Worm (Caenorhabditis elegans) whole organism, mixed stage, embryonic: ENCODE data around the gene nep-21.

ENCODE experiments used
- bed-3 ChIP-seq: fragments of 200-800 bp; sonication (Bioruptor generic); optimal IDR thresholded peaks from 3 replicates; lab custom pipeline; 2018; ENCODE audit warnings: mild to moderate bottlenecking, missing genetic modification characterization, moderate library complexity, missing compliant biosample characterization
- blmp-1 ChIP-seq: fragments of 150-350 bp; optimal IDR thresholded peaks from 2 replicates; lab custom pipeline; 2014; ENCODE audit warnings: missing biosample characterization, missing genetic modification characterization
- ceh-83 ChIP-seq: fragments of 200-800 bp; sonication (Bioruptor generic); optimal IDR thresholded peaks from 2 replicates; lab custom pipeline; 2018; ENCODE audit warnings: mild to moderate bottlenecking, missing genetic modification characterization, missing compliant biosample characterization
- ces-1 ChIP-seq: fragments of 150-350 bp; optimal IDR thresholded peaks from 2 replicates; lab custom pipeline; 2014; ENCODE audit warnings: missing biosample characterization, missing genetic modification reagents, missing genetic modification characterization
- cnd-1 ChIP-seq: fragments of 200-800 bp; sonication (Bioruptor generic); optimal IDR thresholded peaks from 2 replicates; lab custom pipeline; 2018; ENCODE audit warnings: mild to moderate bottlenecking, missing genetic modification characterization, missing compliant biosample characterization
- drap-1 ChIP-seq: fragments of 200-800 bp; sonication (Bioruptor generic); optimal IDR thresholded peaks from 3 replicates; lab custom pipeline; 2018; ENCODE audit warnings: mild to moderate bottlenecking, missing genetic modification characterization, missing compliant biosample characterization
- elt-1 ChIP-seq: sonication (generic microtip); optimal IDR thresholded peaks from 2 replicates; lab custom pipeline; 2017; ENCODE audit warnings: missing genetic modification characterization, mild to moderate bottlenecking, missing compliant biosample characterization, antibody characterized with exemption, moderate library complexity, borderline replicate concordance; ENCODE audit not compliant: insufficient read depth
- elt-3 ChIP-seq: fragments of 150-350 bp; optimal IDR thresholded peaks from 2 replicates; lab custom pipeline; 2014; ENCODE audit warnings: missing biosample characterization, missing genetic modification characterization
- flh-1 ChIP-seq: fragments of 200-800 bp; sonication (Bioruptor generic); optimal IDR thresholded peaks from 2 replicates; lab custom pipeline; 2018; ENCODE audit warnings: mild to moderate bottlenecking, missing genetic modification characterization, moderate library complexity, missing compliant biosample characterization
- ham-2 ChIP-seq: fragments of 200-800 bp; sonication (Bioruptor generic); optimal IDR thresholded peaks from 2 replicates; lab custom pipeline; 2018; ENCODE audit warnings: mild to moderate bottlenecking, missing genetic modification characterization, missing compliant biosample characterization
- hlh-1 ChIP-seq: fragments of 150-350 bp; optimal IDR thresholded peaks from 2 replicates; lab custom pipeline; 2014; ENCODE audit warnings: missing biosample characterization, missing genetic modification reagents, missing genetic modification characterization
- lin-32 ChIP-seq: fragments of 200-800 bp; sonication (Bioruptor generic); optimal IDR thresholded peaks from 2 replicates; lab custom pipeline; 2018; ENCODE audit warnings: mild to moderate bottlenecking, missing genetic modification characterization, missing compliant biosample characterization
- lsy-2 ChIP-seq: fragments of 150-350 bp; optimal IDR thresholded peaks from 2 replicates; lab custom pipeline; 2014; ENCODE audit warnings: missing biosample characterization, missing genetic modification characterization
- mab-5 ChIP-seq: fragments of 150-350 bp; optimal IDR thresholded peaks from 2 replicates; lab custom pipeline; 2014; ENCODE audit warnings: missing biosample characterization, missing genetic modification characterization
- mep-1 ChIP-seq: fragments of 150-350 bp; optimal IDR thresholded peaks from 2 replicates; lab custom pipeline; 2017; ENCODE audit warnings: missing biosample characterization, missing genetic modification reagents, missing genetic modification characterization, inconsistent platforms
- mls-2 ChIP-seq: sonication (generic microtip); optimal IDR thresholded peaks from 2 replicates; lab custom pipeline; 2016; ENCODE audit warnings: mild to moderate bottlenecking, missing genetic modification characterization, moderate library complexity, missing compliant biosample characterization
- nhr-2 ChIP-seq: fragments of 150-350 bp; optimal IDR thresholded peaks from 2 replicates; lab custom pipeline; 2014; ENCODE audit warnings: missing biosample characterization, missing genetic modification characterization
- nhr-237 ChIP-seq: fragments of 150-350 bp; optimal IDR thresholded peaks from 2 replicates; lab custom pipeline; 2014; ENCODE audit warnings: missing biosample characterization, missing genetic modification characterization
- nhr-28 ChIP-seq: fragments of 150-350 bp; optimal IDR thresholded peaks from 2 replicates; lab custom pipeline; 2014; ENCODE audit warnings: missing biosample characterization, missing genetic modification characterization
- nhr-76 ChIP-seq: sonication (generic microtip); optimal IDR thresholded peaks from 2 replicates; lab custom pipeline; 2017; ENCODE audit warnings: missing biosample characterization, missing genetic modification characterization
- pha-4 ChIP-seq: fragments of 150-350 bp; optimal IDR thresholded peaks from 2 replicates; lab custom pipeline; 2018; ENCODE audit warnings: missing biosample characterization, missing genetic modification reagents, missing genetic modification characterization
- sem-2 ChIP-seq: fragments of 200-800 bp; sonication (Bioruptor generic); optimal IDR thresholded peaks from 2 replicates; lab custom pipeline; 2018; ENCODE audit warnings: mild to moderate bottlenecking, missing genetic modification characterization, missing compliant biosample characterization
- snpc-4 ChIP-seq: fragments of 150-350 bp; optimal IDR thresholded peaks from 2 replicates; lab custom pipeline; 2014; ENCODE audit warnings: missing biosample characterization, missing genetic modification characterization
- sptf-1 ChIP-seq: sonication (generic microtip); optimal IDR thresholded peaks from 2 replicates; lab custom pipeline; 2017; ENCODE audit warnings: mild to moderate bottlenecking, missing genetic modification characterization, moderate library complexity, missing compliant biosample characterization
- tbx-8 ChIP-seq: fragments of 200-800 bp; sonication (Bioruptor generic); optimal IDR thresholded peaks from 2 replicates; lab custom pipeline; 2018; ENCODE audit warnings: mild to moderate bottlenecking, missing genetic modification characterization, moderate library complexity, missing compliant biosample characterization
- unc-120 ChIP-seq: sonication (generic microtip); optimal IDR thresholded peaks from 2 replicates; lab custom pipeline; 2017; ENCODE audit warnings: missing genetic modification characterization, missing compliant biosample characterization; ENCODE audit not compliant: poor library complexity, severe bottlenecking
- unc-62 ChIP-seq: fragments of 150-350 bp; optimal IDR thresholded peaks from 2 replicates; lab custom pipeline; 2014; ENCODE audit warnings: missing biosample characterization, missing genetic modification reagents, missing genetic modification characterization
- zip-8 ChIP-seq: fragments of 150-350 bp; optimal IDR thresholded peaks from 2 replicates; lab custom pipeline; 2014; ENCODE audit warnings: missing biosample characterization, missing genetic modification characterization
- ztf-11 ChIP-seq: fragments of 150-350 bp; optimal IDR thresholded peaks from 2 replicates; lab custom pipeline; 2014; ENCODE audit warnings: missing biosample characterization, missing genetic modification characterization

The nep-21 gene

DNA sequence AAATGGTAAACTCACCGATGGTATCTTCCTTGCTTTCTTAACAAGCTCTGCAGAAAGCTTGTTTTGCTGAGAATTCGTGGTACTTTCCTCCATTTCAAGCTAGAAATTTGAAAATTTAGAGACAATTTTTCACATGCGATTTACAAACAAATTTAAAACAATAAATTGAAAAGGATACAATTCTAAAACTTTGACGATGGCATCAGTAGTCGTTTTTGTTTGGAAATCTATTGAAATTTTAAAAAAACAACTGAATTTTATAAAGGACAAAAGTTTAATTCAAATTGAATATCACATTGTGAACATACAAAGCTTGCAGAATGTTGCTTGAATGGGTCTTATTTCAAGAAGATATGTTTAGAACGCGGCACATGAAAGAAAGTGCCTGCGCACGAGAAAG lies 58.6 kb downstream of the nep-21 start, which contains the start of gene ocam-1:
Gene ocam-1 (minus strand): TSS at position 101 of the 400 bp plus-strand sequence.
- TF ChIP-seq sem-2 (GFP tag; lab: Kevin White, UChicago) (no peak), flh-1 (GFP tag; lab: Kevin White, UChicago) (no peak), unc-120 (tag; lab: Kevin White, UChicago) (no peak), ceh-83 (no peak), sptf-1 (tag; lab: Kevin White, UChicago) (no peak), lsy-2 (tag; lab: Kevin White, UChicago) (no peak), mab-5 (tag; lab: Kevin White, UChicago) (no peak), pha-4 (no peak), unc-62 (GFP tag; lab: Kevin White, UChicago) (no peak), mep-1 (tag; lab: Kevin White, UChicago) (no peak), ces-1 (GFP tag; lab: Kevin White, UChicago) (no peak), tbx-8 (GFP tag; lab: Kevin White, UChicago) (no peak), elt-3 (tag; lab: Kevin White, UChicago) (no peak), elt-1 (tag; lab: Kevin White, UChicago) (no peak), ztf-11 (no peak), nhr-76 (tag; lab: Kevin White, UChicago) (no peak), nhr-2 (tag; lab: Kevin White, UChicago) (no peak), nhr-237 (tag; lab: Kevin White, UChicago) (no peak), zip-8 (no peak), drap-1 (GFP tag; lab: Kevin White, UChicago) (no peak)

DNA sequence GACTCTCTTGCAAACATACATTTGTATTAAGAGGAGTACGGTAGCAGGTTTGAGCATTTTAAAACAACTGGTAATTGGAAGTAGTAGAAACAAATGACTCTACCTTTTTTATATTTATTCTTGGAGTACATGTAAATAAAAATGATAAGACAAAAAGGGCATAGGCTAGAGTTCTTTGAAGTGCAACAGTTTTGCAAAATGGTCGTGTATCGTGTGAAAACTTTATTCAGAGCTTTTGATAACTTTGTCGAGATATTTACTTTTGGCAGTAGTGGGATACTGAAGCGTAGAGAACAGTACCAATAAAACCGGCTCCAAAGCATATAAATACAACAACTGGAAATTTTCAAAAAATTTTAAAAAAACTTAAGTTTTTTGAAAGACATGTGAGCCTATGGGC lies 59.6 kb downstream of the nep-21 start, which contains the start of gene cest-1.1:
Gene cest-1.1 (minus strand): TSS at position 101 of the 400 bp plus-strand sequence.
- no peak for TF ChIP-seq nhr-28 (tag; lab: Kevin White, UChicago)
- TF ChIP-seq ceh-83, result no peak
- TF ChIP-seq mep-1 (tag; lab: Kevin White, UChicago), result no peak
- no peak for TF ChIP-seq nhr-237 (tag; lab: Kevin White, UChicago)
- TF ChIP-seq blmp-1 (tag; lab: Kevin White, UChicago), result no peak
- no peak for TF ChIP-seq nhr-2 (tag; lab: Kevin White, UChicago)
- TF ChIP-seq hlh-1, result no peak
- TF ChIP-seq snpc-4 (tag; lab: Kevin White, UChicago), result no peak
- no peak for TF ChIP-seq drap-1 (GFP tag; lab: Kevin White, UChicago)
- no peak for TF ChIP-seq elt-3 (tag; lab: Kevin White, UChicago)
- TF ChIP-seq lin-32 (GFP tag; lab: Kevin White, UChicago), result no peak
- TF ChIP-seq sem-2 (GFP tag; lab: Kevin White, UChicago), result no peak
- TF ChIP-seq lsy-2 (tag; lab: Kevin White, UChicago), result no peak
- TF ChIP-seq mab-5 (tag; lab: Kevin White, UChicago), result no peak
- no peak for TF ChIP-seq cnd-1 (tag; lab: Kevin White, UChicago)
- no peak for TF ChIP-seq bed-3
- no peak for TF ChIP-seq mls-2 (tag; lab: Kevin White, UChicago)
- no peak for TF ChIP-seq nhr-76 (tag; lab: Kevin White, UChicago)
- TF ChIP-seq ztf-11, result no peak
- no peak for TF ChIP-seq pha-4

DNA sequence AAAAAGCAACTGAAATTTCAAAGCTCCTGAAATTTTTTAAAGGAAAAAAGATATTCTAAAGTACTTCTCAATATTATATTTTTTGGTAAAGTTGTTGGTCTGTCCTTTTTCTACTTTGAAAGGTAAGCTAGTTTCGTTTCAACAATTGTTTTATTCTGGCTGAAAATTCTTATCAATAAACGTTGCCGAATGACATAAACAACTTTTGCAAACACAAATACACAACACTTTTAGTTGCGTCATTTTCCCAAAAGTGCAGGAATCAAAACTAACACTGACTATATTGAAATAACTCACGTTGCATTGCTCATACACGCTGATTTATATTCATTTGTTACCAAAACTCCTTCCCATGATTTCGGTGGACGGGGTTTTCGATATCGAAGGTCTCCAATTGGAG lies 60.5 kb downstream of the nep-21 start:
- no peak for TF ChIP-seq ham-2 (GFP tag; lab: Kevin White, UChicago)
- TF ChIP-seq cnd-1 (tag; lab: Kevin White, UChicago), result no peak
